Fruit fly (Drosophila melanogaster) whole organism, embryonic: ENCODE measurements around the gene UbcE2H.
A peak's percentile ranks its signal among the peaks of the same experiment; 100 is the strongest.

ENCODE experiments used
- Antp ChIP-seq: fragments of 200-800 bp; sonication (Bioruptor generic); optimal IDR thresholded peaks from 3 replicates; lab custom pipeline; 2016; ENCODE audit warnings: missing biosample characterization, missing genetic modification characterization
- CG11504 ChIP-seq: fragments of 200-800 bp; sonication (Bioruptor generic); optimal IDR thresholded peaks from 3 replicates; lab custom pipeline; 2019; ENCODE audit warnings: missing biosample characterization, mild to moderate bottlenecking, missing genetic modification characterization, moderate library complexity
- CG14050 ChIP-seq: fragments of 200-800 bp; sonication (Bioruptor generic); IDR thresholded peaks from 3 replicates; pipeline ENCODE4 v1.3.6; 2022; ENCODE audit warnings: missing biosample characterization, missing genetic modification characterization
- CG1529 ChIP-seq: fragments of 200-800 bp; sonication (Bioruptor generic); optimal IDR thresholded peaks from 3 replicates; lab custom pipeline; 2018; ENCODE audit warnings: missing biosample characterization, missing genetic modification characterization
- CG17568 ChIP-seq: fragments of 200-800 bp; sonication (Bioruptor generic); optimal IDR thresholded peaks from 2 replicates; lab custom pipeline; 2018; ENCODE audit warnings: missing biosample characterization, mild to moderate bottlenecking, missing genetic modification characterization, moderate library complexity
- CG3065 ChIP-seq: fragments of 200-800 bp; sonication (Bioruptor generic); optimal IDR thresholded peaks from 2 replicates; lab custom pipeline; 2016; ENCODE audit warnings: missing biosample characterization, missing genetic modification characterization
- CG31388 ChIP-seq: fragments of 200-800 bp; sonication (Bioruptor generic); optimal IDR thresholded peaks from 2 replicates; lab custom pipeline; 2016; ENCODE audit warnings: missing biosample characterization, missing genetic modification characterization
- CG34376 ChIP-seq: fragments of 200-800 bp; sonication (Bioruptor generic); optimal IDR thresholded peaks from 2 replicates; lab custom pipeline; 2018; ENCODE audit warnings: missing biosample characterization, mild to moderate bottlenecking, missing genetic modification characterization
- CG3726 ChIP-seq: fragments of 200-800 bp; sonication (Bioruptor generic); IDR thresholded peaks from 3 replicates; pipeline ENCODE4, ENCODE4 v1.3.6; 2022; ENCODE audit warnings: missing biosample characterization, missing genetic modification characterization
- CG7745 ChIP-seq: fragments of 200-800 bp; sonication (Bioruptor generic); optimal IDR thresholded peaks from 2 replicates; lab custom pipeline; 2018; ENCODE audit warnings: missing biosample characterization, mild to moderate bottlenecking, missing genetic modification characterization, moderate library complexity
- CG7786 ChIP-seq: fragments of 200-800 bp; sonication (Bioruptor generic); optimal IDR thresholded peaks from 2 replicates; lab custom pipeline; 2016; ENCODE audit warnings: missing biosample characterization, missing genetic modification characterization
- CG7839 ChIP-seq: fragments of 200-800 bp; sonication (Bioruptor generic); optimal IDR thresholded peaks from 3 replicates; lab custom pipeline; 2018; ENCODE audit warnings: missing biosample characterization, mild to moderate bottlenecking, missing genetic modification characterization, moderate library complexity
- CG7987 ChIP-seq: fragments of 200-800 bp; sonication (Bioruptor generic); optimal IDR thresholded peaks from 2 replicates; lab custom pipeline; 2018; ENCODE audit warnings: missing biosample characterization, mild to moderate bottlenecking, missing genetic modification characterization, moderate library complexity
- CG8924 ChIP-seq: fragments of 200-800 bp; optimal IDR thresholded peaks from 3 replicates; lab custom pipeline; 2019; ENCODE audit warnings: missing biosample characterization, mild to moderate bottlenecking, missing genetic modification characterization, moderate library complexity
- CG8944 ChIP-seq: fragments of 200-800 bp; sonication (Bioruptor generic); optimal IDR thresholded peaks from 3 replicates; lab custom pipeline; 2016; ENCODE audit warnings: missing biosample characterization, missing genetic modification characterization
- CG9437 ChIP-seq: fragments of 200-800 bp; sonication (Bioruptor generic); optimal IDR thresholded peaks from 2 replicates; lab custom pipeline; 2018; ENCODE audit warnings: missing biosample characterization, mild to moderate bottlenecking, missing genetic modification characterization
- CG9876 ChIP-seq: fragments of 200-800 bp; sonication (Bioruptor generic); optimal IDR thresholded peaks from 2 replicates; lab custom pipeline; 2016; ENCODE audit warnings: missing biosample characterization, missing genetic modification characterization
- CoRest ChIP-seq: fragments of 200-800 bp; sonication (Bioruptor generic); optimal IDR thresholded peaks from 3 replicates; lab custom pipeline; 2018; ENCODE audit warnings: missing biosample characterization, mild to moderate bottlenecking, missing genetic modification characterization, moderate library complexity
- HLHmδ ChIP-seq: fragments of 200-800 bp; sonication (Bioruptor generic); optimal IDR thresholded peaks from 2 replicates; lab custom pipeline; 2018; ENCODE audit warnings: missing biosample characterization, mild to moderate bottlenecking, missing genetic modification characterization, moderate library complexity
- Hand ChIP-seq: fragments of 200-800 bp; sonication (Bioruptor generic); optimal IDR thresholded peaks from 2 replicates; lab custom pipeline; 2017; ENCODE audit warnings: mild to moderate bottlenecking, missing biosample characterization, missing genetic modification reagents, missing genetic modification characterization
- Hey ChIP-seq: fragments of 200-800 bp; sonication (Bioruptor generic); optimal IDR thresholded peaks from 3 replicates; lab custom pipeline; 2018; ENCODE audit warnings: missing biosample characterization, mild to moderate bottlenecking, missing genetic modification characterization
- Hr78 ChIP-seq, 2 experiments: fragments of 200-800 bp in 1 of 2; fragments of >200 bp in 1 of 2; sonication (Bioruptor generic) in 1 of 2; optimal IDR thresholded peaks; 2 replicates each; lab custom pipeline; 2017 to 2019; ENCODE audit warnings: missing biosample characterization in 2 of 2, missing genetic modification characterization in 2 of 2, mild to moderate bottlenecking in 1 of 2, moderate library complexity in 1 of 2
- Max ChIP-seq: fragments of 200-800 bp; sonication (Bioruptor generic); optimal IDR thresholded peaks from 2 replicates; lab custom pipeline; 2016; ENCODE audit warnings: missing biosample characterization, mild to moderate bottlenecking, missing genetic modification characterization
- Mrtf ChIP-seq: fragments of 200-800 bp; sonication (Bioruptor generic); IDR thresholded peaks from 3 replicates; pipeline ENCODE4 v1.3.6; 2022; ENCODE audit warnings: missing biosample characterization, missing genetic modification characterization
- Ravus ChIP-seq: fragments of 200-800 bp; sonication (Bioruptor generic); IDR thresholded peaks from 2 replicates; pipeline ENCODE4 v1.3.6; 2022; ENCODE audit warnings: missing biosample characterization, missing genetic modification characterization
- Sry-δ ChIP-seq: fragments of 200-800 bp; sonication (Bioruptor generic); optimal IDR thresholded peaks from 2 replicates; lab custom pipeline; 2016; ENCODE audit warnings: missing biosample characterization, missing genetic modification characterization
- Xrp1 ChIP-seq: fragments of 200-800 bp; sonication (Bioruptor generic); IDR thresholded peaks from 2 replicates; pipeline ENCODE4 v1.3.6; 2022; ENCODE audit warnings: missing biosample characterization, missing genetic modification characterization
- bbx ChIP-seq: fragments of 200-800 bp; sonication (Bioruptor generic); IDR thresholded peaks from 2 replicates; pipeline ENCODE4 v1.3.6; 2022; ENCODE audit warnings: missing biosample characterization, missing genetic modification characterization; ENCODE audit not compliant: partially characterized antibody
- br ChIP-seq: fragments of >200 bp; optimal IDR thresholded peaks from 2 replicates; lab custom pipeline; 2017
- cg ChIP-seq: fragments of 200-800 bp; sonication (Bioruptor generic); optimal IDR thresholded peaks from 3 replicates; lab custom pipeline; 2019; ENCODE audit warnings: missing biosample characterization, mild to moderate bottlenecking, missing genetic modification characterization, moderate library complexity
- crp ChIP-seq, 2 experiments: fragments of 200-800 bp; sonication (Bioruptor generic); optimal IDR thresholded peaks; 2 replicates in 1 of 2; 3 replicates in 1 of 2; lab custom pipeline; 2017; ENCODE audit warnings: missing biosample characterization in 2 of 2, missing genetic modification characterization in 2 of 2, mild to moderate bottlenecking in 1 of 2, moderate library complexity in 1 of 2
- danr ChIP-seq: fragments of 200-800 bp; sonication (Bioruptor generic); IDR thresholded peaks from 2 replicates; pipeline ENCODE4 v1.3.6; 2022; ENCODE audit warnings: missing biosample characterization, missing genetic modification characterization
- ems ChIP-seq: fragments of 200-800 bp; sonication (Bioruptor generic); optimal IDR thresholded peaks from 3 replicates; lab custom pipeline; 2016; ENCODE audit warnings: missing biosample characterization, missing genetic modification characterization
- fd102C ChIP-seq: fragments of 200-800 bp; sonication (Bioruptor generic); optimal IDR thresholded peaks from 2 replicates; lab custom pipeline; 2018; ENCODE audit warnings: missing biosample characterization, mild to moderate bottlenecking, missing genetic modification characterization, moderate library complexity
- fd64A ChIP-seq: fragments of 200-800 bp; sonication (Bioruptor generic); optimal IDR thresholded peaks from 3 replicates; lab custom pipeline; 2018; ENCODE audit warnings: missing biosample characterization, mild to moderate bottlenecking, missing genetic modification characterization
- fru ChIP-seq: fragments of >200 bp; optimal IDR thresholded peaks from 2 replicates; lab custom pipeline; 2017
- gcm ChIP-seq: fragments of 200-800 bp; sonication (Bioruptor generic); optimal IDR thresholded peaks from 2 replicates; lab custom pipeline; 2019; ENCODE audit warnings: missing biosample characterization, mild to moderate bottlenecking, missing genetic modification characterization, moderate library complexity
- grn ChIP-seq: fragments of 200-800 bp; sonication (Bioruptor generic); optimal IDR thresholded peaks from 3 replicates; lab custom pipeline; 2017; ENCODE audit warnings: missing biosample characterization, missing genetic modification characterization
- hbn ChIP-seq: fragments of 200-800 bp; sonication (Bioruptor generic); IDR thresholded peaks from 2 replicates; pipeline ENCODE4 v1.3.6; 2022; ENCODE audit warnings: missing biosample characterization, missing genetic modification characterization; ENCODE audit not compliant: partially characterized antibody
- mirr ChIP-seq: fragments of 200-800 bp; sonication (Bioruptor generic); optimal IDR thresholded peaks from 3 replicates; lab custom pipeline; 2018; ENCODE audit warnings: missing biosample characterization, mild to moderate bottlenecking, missing genetic modification characterization
- nom ChIP-seq: fragments of 200-800 bp; sonication (Bioruptor generic); optimal IDR thresholded peaks from 2 replicates; lab custom pipeline; 2017; ENCODE audit warnings: missing biosample characterization, missing genetic modification characterization, mild to moderate bottlenecking, moderate library complexity, missing genetic modification reagents
- otp ChIP-seq: fragments of 200-800 bp; sonication (Bioruptor generic); IDR thresholded peaks from 3 replicates; pipeline ENCODE4, ENCODE4 v1.3.6; 2022; ENCODE audit warnings: missing biosample characterization, missing genetic modification characterization
- pum ChIP-seq: fragments of 200-800 bp; sonication (Bioruptor generic); optimal IDR thresholded peaks from 2 replicates; lab custom pipeline; 2016; ENCODE audit warnings: missing biosample characterization, missing genetic modification characterization
- schlank ChIP-seq: fragments of 200-800 bp; sonication (Bioruptor generic); optimal IDR thresholded peaks from 2 replicates; lab custom pipeline; 2018; ENCODE audit warnings: missing biosample characterization, mild to moderate bottlenecking, missing genetic modification characterization
- scrt ChIP-seq: fragments of 200-800 bp; sonication (Bioruptor generic); optimal IDR thresholded peaks from 2 replicates; lab custom pipeline; 2018; ENCODE audit warnings: missing biosample characterization, mild to moderate bottlenecking, missing genetic modification characterization, moderate library complexity
- slou ChIP-seq: fragments of 200-800 bp; sonication (Bioruptor generic); optimal IDR thresholded peaks from 3 replicates; lab custom pipeline; 2016; ENCODE audit warnings: missing biosample characterization, missing genetic modification characterization
- stc ChIP-seq: fragments of 200-800 bp; sonication (Bioruptor generic); IDR thresholded peaks from 2 replicates; pipeline ENCODE4 v1.3.6; 2022; ENCODE audit warnings: missing biosample characterization, missing genetic modification characterization
- sug ChIP-seq: fragments of 200-800 bp; optimal IDR thresholded peaks from 2 replicates; lab custom pipeline; 2019; ENCODE audit warnings: missing biosample characterization, mild to moderate bottlenecking, missing genetic modification characterization, moderate library complexity
- zfh2 ChIP-seq: fragments of 200-800 bp; sonication (Bioruptor generic); optimal IDR thresholded peaks from 2 replicates; lab custom pipeline; 2016; ENCODE audit warnings: missing biosample characterization, missing genetic modification characterization

The UbcE2H gene

dm6 chrX:8100026-8100825 lies 6.4 kb upstream of the UbcE2H start (continued):
- peak; percentile 73 for TF ChIP-seq CG1529 (GFP tag; lab: Kevin White, UChicago)
- peak; percentile 78; the same call in 1 of the 3 replicates for TF ChIP-seq CG3726 (GFP tag; lab: Robert Waterston, UW)
- TF ChIP-seq CG3065 (GFP tag; lab: Kevin White, UChicago): peak; percentile 59
- no peak for TF ChIP-seq hbn
- no peak for TF ChIP-seq HLHmδ (GFP tag; lab: Kevin White, UChicago)
- TF ChIP-seq crp (GFP tag; optimal IDR thresholded peaks at IDR 0.05; lab: Kevin White, UChicago): peak in 1 of 2 experiments; percentile 11
- peak; percentile 47 for TF ChIP-seq sug (tag; lab: Kevin White, UChicago)
- peak; percentile 33 for TF ChIP-seq slou
- peak; percentile 59 for TF ChIP-seq CG7987 (GFP tag; lab: Kevin White, UChicago)
- TF ChIP-seq Hr78 (GFP tag; optimal IDR thresholded peaks at IDR 0.05; lab: Kevin White, UChicago): peak in 1 of 2 experiments; percentile 38
- no peak for TF ChIP-seq CG7745 (tag; lab: Kevin White, UChicago)
- TF ChIP-seq otp: peak; percentile 82
- no peak for TF ChIP-seq Sry-δ
- peak; percentile 59 for TF ChIP-seq CG31388 (GFP tag; lab: Kevin White, UChicago)
- TF ChIP-seq schlank (tag; lab: Kevin White, UChicago): peak; percentile 43
- TF ChIP-seq zfh2 (GFP tag; lab: Kevin White, UChicago): peak; percentile 43
- TF ChIP-seq Max: peak; percentile 68
- TF ChIP-seq Hey (tag; lab: Kevin White, UChicago): no peak
- no peak for TF ChIP-seq fd102C (GFP tag; lab: Kevin White, UChicago)
- TF ChIP-seq grn (GFP tag; lab: Kevin White, UChicago): no peak
- peak; percentile 30 for TF ChIP-seq pum (GFP tag; lab: Kevin White, UChicago)
- no peak for TF ChIP-seq cg (GFP tag; lab: Kevin White, UChicago)
- peak; percentile 64 for TF ChIP-seq CG9437 (GFP tag; lab: Kevin White, UChicago)
- TF ChIP-seq danr (GFP tag; lab: Robert Waterston, UW): peak; percentile 63; the same call in 1 of the 2 replicates
- peak; percentile 28 for TF ChIP-seq mirr
- TF ChIP-seq scrt (GFP tag; lab: Kevin White, UChicago): peak; percentile 86
- no peak for TF ChIP-seq br
- peak; percentile 34 for TF ChIP-seq CG8944
- peak; percentile 67; the same call in 1 of the 2 replicates for TF ChIP-seq Ravus (GFP tag; lab: Robert Waterston, UW)
- TF ChIP-seq ems (GFP tag; lab: Kevin White, UChicago): peak; percentile 58
- TF ChIP-seq fru: no peak
- TF ChIP-seq CG7839 (tag; lab: Kevin White, UChicago): peak; percentile 90
- peak; percentile 67 for TF ChIP-seq CG34376 (GFP tag; lab: Kevin White, UChicago)
- TF ChIP-seq Antp (GFP tag; lab: Kevin White, UChicago): peak; percentile 46
- peak; percentile 80 for TF ChIP-seq CG11504 (tag; lab: Kevin White, UChicago)
- TF ChIP-seq nom (GFP tag; lab: Kevin White, UChicago): peak; percentile 20
- peak; percentile 90 for TF ChIP-seq Xrp1 (GFP tag; lab: Robert Waterston, UW)
- TF ChIP-seq Mrtf (GFP tag; lab: Robert Waterston, UW): peak; percentile 78; the same call in 2 of the 3 replicates
- peak; percentile 42 for TF ChIP-seq CG7786 (GFP tag; lab: Kevin White, UChicago)
- peak; percentile 71 for TF ChIP-seq CG17568 (GFP tag; lab: Kevin White, UChicago)
- peak; percentile 72 for TF ChIP-seq gcm
- TF ChIP-seq CG8924: peak; percentile 85
- TF ChIP-seq fd64A (GFP tag; lab: Kevin White, UChicago): peak; percentile 49
- TF ChIP-seq CG14050 (GFP tag; lab: Robert Waterston, UW): peak; percentile 84
- peak; percentile 77 for TF ChIP-seq CoRest
- TF ChIP-seq bbx (GFP tag; lab: Robert Waterston, UW): no peak
- peak; percentile 88 for TF ChIP-seq stc
- peak; percentile 84 for TF ChIP-seq Hand (GFP tag; lab: Kevin White, UChicago)
- TF ChIP-seq CG9876 (GFP tag; lab: Kevin White, UChicago): no peak
